Fruit fly (Drosophila melanogaster): Measurements from ENCODE around the gene CG14218.

Gene CG14218

dm6 chrX:19622924-19623323 is 41.1 kb upstream of the CG14218 start, which contains the start of the genes Naa20A and MKP-4 (continued):
- TF ChIP-seq ewg (GFP tag; optimal IDR thresholded peaks at IDR 0.05) (peak; percentile 7), CG9932 (GFP tag; IDR thresholded peaks at IDR 0.05) (peak; percentile 35; the same call in 1 of the 2 replicates), rib (GFP tag; IDR thresholded peaks at IDR 0.05) (no peak), klu (GFP tag; IDR thresholded peaks at IDR 0.05) (no peak), trem (tag; optimal IDR thresholded peaks at IDR 0.05) (peak; percentile 26), Tbp (GFP tag; optimal IDR thresholded peaks at IDR 0.05) (no peak), slp2 (GFP tag; optimal IDR thresholded peaks at IDR 0.05) (no peak), CG15514 (GFP tag; optimal IDR thresholded peaks at IDR 0.05) (no peak), NK7.1 (GFP tag; optimal IDR thresholded peaks at IDR 0.05) (no peak), maf-S (GFP tag; optimal IDR thresholded peaks at IDR 0.05) (no peak), Xbp1 (GFP tag; optimal IDR thresholded peaks at IDR 0.05) (no peak), CG1603 (tag; optimal IDR thresholded peaks at IDR 0.05) (no peak), pros (GFP tag; optimal IDR thresholded peaks at IDR 0.05) (no peak), CG17568 (GFP tag; optimal IDR thresholded peaks at IDR 0.05) (no peak), jing (GFP tag; optimal IDR thresholded peaks at IDR 0.05) (no peak), Oli (tag; optimal IDR thresholded peaks at IDR 0.05) (no peak), CG2889 (GFP tag; IDR thresholded peaks at IDR 0.05) (no peak), bcd (GFP tag; optimal IDR thresholded peaks at IDR 0.05) (no peak), CG9797 (GFP tag; optimal IDR thresholded peaks at IDR 0.05) (peak; percentile 83), H15 (GFP tag; IDR thresholded peaks at IDR 0.05) (no peak), crc (GFP tag; optimal IDR thresholded peaks at IDR 0.05) (no peak), odd (GFP tag; optimal IDR thresholded peaks at IDR 0.05) (no peak), CG12769 (tag; optimal IDR thresholded peaks at IDR 0.05) (no peak), CG9876 (GFP tag; optimal IDR thresholded peaks at IDR 0.05) (no peak), NC2β (GFP tag; optimal IDR thresholded peaks at IDR 0.05) (no peak), mam (GFP tag; optimal IDR thresholded peaks at IDR 0.05) (no peak), ap (GFP tag; IDR thresholded peaks at IDR 0.05) (no peak), CG6765 (GFP tag; optimal IDR thresholded peaks at IDR 0.05) (no peak), chn (GFP tag; optimal IDR thresholded peaks at IDR 0.05) (no peak), tgo (GFP tag; IDR thresholded peaks at IDR 0.05) (no peak), Sry-β (GFP tag; optimal IDR thresholded peaks at IDR 0.05) (no peak), CG17385 (GFP tag; optimal IDR thresholded peaks at IDR 0.05) (peak; percentile 82), CG18764 (GFP tag; optimal IDR thresholded peaks at IDR 0.05) (no peak), CG17359 (tag; optimal IDR thresholded peaks at IDR 0.05) (no peak), bigmax (GFP tag; optimal IDR thresholded peaks at IDR 0.05) (no peak), Dbx (GFP tag; IDR thresholded peaks at IDR 0.05) (no peak), CG14710 (tag; optimal IDR thresholded peaks at IDR 0.05) (peak; percentile 16), Sin3A (optimal IDR thresholded peaks at IDR 0.05) (no peak), gro (GFP tag; optimal IDR thresholded peaks at IDR 0.05) (no peak), CG11504 (tag; optimal IDR thresholded peaks at IDR 0.05) (no peak), CG1233 (GFP tag; optimal IDR thresholded peaks at IDR 0.05) (no peak), Optix (GFP tag; IDR thresholded peaks at IDR 0.05) (no peak), CG3065 (GFP tag; optimal IDR thresholded peaks at IDR 0.05) (no peak), Pdp1 (GFP tag; optimal IDR thresholded peaks at IDR 0.05) (no peak), fd96Cb (tag; optimal IDR thresholded peaks at IDR 0.05) (no peak), CG4730 (GFP tag; IDR thresholded peaks at IDR 0.05) (no peak), CG6791 (GFP tag; IDR thresholded peaks at IDR 0.05; ENCODE audit: partially characterized antibody) (peak; percentile 68)

Measured in whole organism, embryonic.